Worm (Caenorhabditis elegans): ENCODE measurements around the gene ZK856.14.

DNA sequence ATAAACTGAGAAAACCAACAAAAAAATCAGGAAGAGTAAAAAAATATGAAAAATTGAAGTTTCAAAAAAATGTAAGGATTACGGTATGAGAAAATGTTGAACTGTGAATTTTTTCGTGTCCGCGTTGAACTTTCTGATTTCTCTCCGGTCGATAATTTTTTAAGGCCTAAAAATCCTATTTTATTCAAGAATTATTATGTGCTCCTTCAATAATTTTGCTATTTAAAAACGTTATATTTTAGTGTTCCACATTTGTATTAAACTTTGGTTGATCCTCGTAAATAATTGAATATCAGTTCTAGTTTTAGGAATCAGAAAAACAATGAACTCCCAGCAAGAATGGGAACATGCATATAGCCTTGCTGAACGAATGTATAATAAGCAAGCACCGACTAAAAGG lies 4.2 kb upstream of the ZK856.14 start, which contains the start of gene hpo-40:
- TF ChIP-seq ceh-16 (tag; optimal IDR thresholded peaks at IDR 0.05) (no peak), nhr-23 (tag; optimal IDR thresholded peaks at IDR 0.05) (no peak), aly-2 (tag; optimal IDR thresholded peaks at IDR 0.05) (no peak), nhr-237 (tag; optimal IDR thresholded peaks at IDR 0.05) (no peak), skn-1 (tag; optimal IDR thresholded peaks at IDR 0.05) (no peak), zag-1 (tag; optimal IDR thresholded peaks at IDR 0.05) (no peak), alr-1 (tag; optimal IDR thresholded peaks at IDR 0.05) (no peak), lin-39 (tag; optimal IDR thresholded peaks at IDR 0.05) (no peak), snpc-4 (tag; optimal IDR thresholded peaks at IDR 0.05) (no peak), ama-1 (optimal IDR thresholded peaks at IDR 0.05) (no peak), elt-3 (tag; optimal IDR thresholded peaks at IDR 0.05) (no peak), unc-62 (GFP tag; optimal IDR thresholded peaks at IDR 0.05) (no peak)

Data from whole organism, L2 larva.